Fruit fly (Drosophila melanogaster) whole organism, adult: ENCODE results near the gene robl37BC.

ENCODE experiments used
- CG11617 ChIP-seq: fragments of 200-800 bp; sonication (Bioruptor generic); optimal IDR thresholded peaks from 2 replicates; lab custom pipeline; 2017; ENCODE audit warnings: mild to moderate bottlenecking, missing biosample characterization, missing genetic modification reagents, missing genetic modification characterization
- CG7045 ChIP-seq: fragments of 200-800 bp; sonication (Bioruptor generic); optimal IDR thresholded peaks from 2 replicates; lab custom pipeline; 2017; ENCODE audit warnings: missing biosample characterization, mild to moderate bottlenecking, missing genetic modification characterization
- bab1 ChIP-seq: fragments of 200-800 bp; sonication (Bioruptor generic); optimal IDR thresholded peaks from 3 replicates; lab custom pipeline; 2019; ENCODE audit warnings: missing biosample characterization, mild to moderate bottlenecking, missing genetic modification characterization, moderate library complexity
- kay ChIP-seq: fragments of 200-800 bp; sonication (Bioruptor generic); peaks from one replicate; lab custom pipeline; 2016; ENCODE audit warnings: missing biosample characterization, missing genetic modification characterization, borderline replicate concordance
- toe ChIP-seq: fragments of 200-800 bp; sonication (Bioruptor generic); optimal IDR thresholded peaks from 2 replicates; lab custom pipeline; 2016; ENCODE audit warnings: missing biosample characterization, missing genetic modification characterization

- no peak for TF ChIP-seq bab1 (GFP tag; lab: Kevin White, UChicago)
- no peak for TF ChIP-seq kay (GFP tag; lab: Kevin White, UChicago)
- no peak for TF ChIP-seq CG7045 (GFP tag; lab: Kevin White, UChicago)
- no peak for TF ChIP-seq toe
- TF ChIP-seq CG11617 (GFP tag; lab: Kevin White, UChicago) = no peak
These were observed 19.9 kb upstream of the robl37BC start, which contains the start of gene CG15169 for dm6 chr2L:18990720-18991119.
